Worm (Caenorhabditis elegans) whole organism, late embryonic: ENCODE measurements around the gene F45D11.11.

ENCODE experiments used
- ceh-2 ChIP-seq: sonication (generic microtip); optimal IDR thresholded peaks from 2 replicates; lab custom pipeline; 2016; ENCODE audit warnings: missing genotype, missing genetic modification characterization, missing compliant biosample characterization
- ceh-30 ChIP-seq: fragments of 150-350 bp; optimal IDR thresholded peaks from 2 replicates; lab custom pipeline; 2014; ENCODE audit warnings: missing biosample characterization, missing genetic modification characterization
- ceh-48 ChIP-seq: sonication (generic microtip); optimal IDR thresholded peaks from 2 replicates; lab custom pipeline; 2016; ENCODE audit warnings: missing genetic modification characterization, inconsistent platforms, missing compliant biosample characterization
- ceh-9 ChIP-seq: sonication (generic microtip); optimal IDR thresholded peaks from 2 replicates; lab custom pipeline; 2016; ENCODE audit warnings: mild to moderate bottlenecking, missing genetic modification characterization, inconsistent platforms, missing compliant biosample characterization
- fax-1 ChIP-seq: sonication (generic microtip); optimal IDR thresholded peaks from 2 replicates; lab custom pipeline; 2016; ENCODE audit warnings: missing genotype, missing genetic modification characterization, missing compliant biosample characterization
- hlh-6 ChIP-seq: sonication (generic microtip); optimal IDR thresholded peaks from 2 replicates; lab custom pipeline; 2016; ENCODE audit warnings: missing genotype, missing genetic modification characterization, missing compliant biosample characterization
- hlh-8 ChIP-seq: sonication (generic microtip); optimal IDR thresholded peaks from 2 replicates; lab custom pipeline; 2016; ENCODE audit warnings: missing genotype, missing genetic modification characterization, missing compliant biosample characterization
- syd-9 ChIP-seq: sonication (generic microtip); optimal IDR thresholded peaks from 2 replicates; lab custom pipeline; 2016; ENCODE audit warnings: mild to moderate bottlenecking, missing genetic modification characterization, moderate library complexity, missing compliant biosample characterization
- tbx-2 ChIP-seq: sonication (generic microtip); optimal IDR thresholded peaks from 2 replicates; lab custom pipeline; 2016; ENCODE audit warnings: missing genetic modification characterization, missing compliant biosample characterization

ce11 chrII:972850-973249 lies 23.2 kb downstream of the F45D11.11 start, which contains the start of gene C32B5.15:
- no peak for TF ChIP-seq hlh-6 (tag; lab: Kevin White, UChicago)
- no peak for TF ChIP-seq ceh-30
- TF ChIP-seq syd-9 (tag; lab: Kevin White, UChicago), result no peak
- TF ChIP-seq ceh-9 (tag; lab: Kevin White, UChicago), result no peak
- no peak for TF ChIP-seq ceh-48 (tag; lab: Kevin White, UChicago)
- TF ChIP-seq ceh-2 (tag; lab: Kevin White, UChicago), result no peak
- no peak for TF ChIP-seq hlh-8 (tag; lab: Kevin White, UChicago)
- no peak for TF ChIP-seq fax-1 (tag; lab: Kevin White, UChicago)
- no peak for TF ChIP-seq tbx-2 (tag; lab: Kevin White, UChicago)
